Worm (Caenorhabditis elegans) whole organism, L4 larva: ENCODE measurements around the gene C01G10.9.

Source experiments
- F26F4.8 ChIP-seq: fragments of 200-800 bp; sonication (Bioruptor generic); conservative IDR thresholded peaks from 2 replicates; pipeline ENCODE4 v1.3.6; 2022; ENCODE audit warnings: missing genetic modification characterization, missing compliant biosample characterization
- aly-2 ChIP-seq: sonication (generic microtip); optimal IDR thresholded peaks from 2 replicates; lab custom pipeline; 2018; ENCODE audit warnings: missing biosample characterization, missing genetic modification characterization
- hlh-30 ChIP-seq: sonication (generic microtip); optimal IDR thresholded peaks from 2 replicates; lab custom pipeline; 2017; ENCODE audit warnings: antibody characterized with exemption, mild to moderate bottlenecking, missing genetic modification characterization, missing compliant biosample characterization; ENCODE audit not compliant: insufficient read depth
- lim-7 ChIP-seq: fragments of 200-800 bp; sonication (Bioruptor generic); IDR thresholded peaks from 2 replicates; pipeline ENCODE4 v1.3.6; 2022; ENCODE audit warnings: missing genetic modification characterization, missing compliant biosample characterization
- lin-15B ChIP-seq: fragments of 150-350 bp; sonication (generic microtip); optimal IDR thresholded peaks from 3 replicates; lab custom pipeline; 2014; ENCODE audit warnings: missing biosample characterization, missing genetic modification characterization
- nhr-10 ChIP-seq: fragments of 150-350 bp; optimal IDR thresholded peaks from 2 replicates; lab custom pipeline; 2014; ENCODE audit warnings: missing biosample characterization, missing genetic modification characterization
- nhr-41 ChIP-seq: fragments of 200-800 bp; sonication (Bioruptor generic); IDR thresholded peaks from 2 replicates; pipeline ENCODE4 v1.3.6; 2022; ENCODE audit warnings: missing genetic modification reagents, missing genetic modification characterization, missing compliant biosample characterization
- nhr-76 ChIP-seq: fragments of 150-350 bp; optimal IDR thresholded peaks from 2 replicates; lab custom pipeline; 2014; ENCODE audit warnings: missing biosample characterization, missing genetic modification characterization
- set-16 ChIP-seq: fragments of 200-800 bp; sonication (Bioruptor generic); IDR thresholded peaks from 2 replicates; pipeline ENCODE4 v1.3.6; 2022; ENCODE audit warnings: missing genetic modification reagents, missing genetic modification characterization, missing compliant biosample characterization
- skn-1 ChIP-seq: fragments of 150-350 bp; optimal IDR thresholded peaks from 2 replicates; lab custom pipeline; 2014; ENCODE audit warnings: missing biosample characterization, missing genetic modification characterization
- unc-39 ChIP-seq: sonication (generic microtip); optimal IDR thresholded peaks from 2 replicates; lab custom pipeline; 2017; ENCODE audit warnings: missing biosample characterization, missing genetic modification characterization
- ztf-11 ChIP-seq: fragments of 150-350 bp; optimal IDR thresholded peaks from 2 replicates; lab custom pipeline; 2014; ENCODE audit warnings: missing biosample characterization, missing genetic modification characterization

- TF ChIP-seq nhr-76 (tag; lab: Kevin White, UChicago) (no peak), aly-2 (no peak), ztf-11 (tag; lab: Kevin White, UChicago) (no peak), lin-15B (tag; lab: Kevin White, UChicago) (no peak), F26F4.8 (no peak), unc-39 (tag; lab: Kevin White, UChicago) (no peak), skn-1 (tag; lab: Kevin White, UChicago) (no peak), nhr-41 (GFP tag; lab: Robert Waterston, UW) (no peak), lim-7 (GFP tag; lab: Robert Waterston, UW) (no peak), set-16 (no peak), nhr-10 (tag; lab: Kevin White, UChicago) (no peak), hlh-30 (tag; lab: Kevin White, UChicago) (no peak)
Measured at ce11 chrV:15056346-15056839, 25.9 kb upstream of the C01G10.9 start.
